Worm (Caenorhabditis elegans) whole organism, late embryonic: ENCODE data around the gene F19B2.7.

Experiments used
- C38D4.7 ChIP-seq: fragments of 200-800 bp; sonication (Bioruptor generic); optimal IDR thresholded peaks from 2 replicates; lab custom pipeline; 2018; ENCODE audit warnings: mild to moderate bottlenecking, missing genetic modification characterization, moderate library complexity, missing compliant biosample characterization
- F13H6.1 ChIP-seq: sonication (generic microtip); optimal IDR thresholded peaks from 2 replicates; lab custom pipeline; 2016; ENCODE audit warnings: missing genetic modification characterization, missing compliant biosample characterization
- K02D7.2 ChIP-seq: sonication (generic microtip); optimal IDR thresholded peaks from 2 replicates; lab custom pipeline; 2017; ENCODE audit warnings: mild to moderate bottlenecking, missing genetic modification characterization, missing compliant biosample characterization
- T23F11.4 ChIP-seq: fragments of 200-800 bp; sonication (Bioruptor generic); optimal IDR thresholded peaks from 2 replicates; lab custom pipeline; 2018; ENCODE audit warnings: mild to moderate bottlenecking, missing genetic modification characterization, missing compliant biosample characterization
- Y22D7AL.16 ChIP-seq: sonication (generic microtip); optimal IDR thresholded peaks from 2 replicates; lab custom pipeline; 2016; ENCODE audit warnings: missing genetic modification characterization, missing compliant biosample characterization
- ceh-14 ChIP-seq: sonication (generic microtip); optimal IDR thresholded peaks from 2 replicates; lab custom pipeline; 2016; ENCODE audit warnings: missing genotype, missing genetic modification characterization, missing compliant biosample characterization
- ceh-18 ChIP-seq: sonication (generic microtip); optimal IDR thresholded peaks from 2 replicates; lab custom pipeline; 2016; ENCODE audit warnings: missing genetic modification characterization, missing compliant biosample characterization
- ceh-19 ChIP-seq: fragments of 200-800 bp; sonication (Bioruptor generic); optimal IDR thresholded peaks from 2 replicates; lab custom pipeline; 2018; ENCODE audit warnings: mild to moderate bottlenecking, missing genetic modification characterization, missing compliant biosample characterization
- ceh-2 ChIP-seq: sonication (generic microtip); optimal IDR thresholded peaks from 2 replicates; lab custom pipeline; 2016; ENCODE audit warnings: missing genotype, missing genetic modification characterization, missing compliant biosample characterization
- ceh-24 ChIP-seq: sonication (generic microtip); optimal IDR thresholded peaks from 2 replicates; lab custom pipeline; 2016; ENCODE audit warnings: mild to moderate bottlenecking, missing genetic modification characterization, missing compliant biosample characterization
- ceh-45 ChIP-seq: fragments of 200-800 bp; sonication (Bioruptor generic); IDR thresholded peaks from 2 replicates; pipeline ENCODE4 v1.3.6; 2022; ENCODE audit warnings: missing genetic modification reagents, missing genetic modification characterization, missing compliant biosample characterization
- dmd-4 ChIP-seq: sonication (generic microtip); optimal IDR thresholded peaks from 2 replicates; lab custom pipeline; 2016; ENCODE audit warnings: borderline replicate concordance, missing genetic modification characterization, missing compliant biosample characterization
- dve-1 ChIP-seq: sonication (generic microtip); optimal IDR thresholded peaks from 2 replicates; lab custom pipeline; 2017; ENCODE audit warnings: antibody characterized with exemption, mild to moderate bottlenecking, missing genetic modification characterization, missing compliant biosample characterization
- elt-2 ChIP-seq: sonication (generic microtip); optimal IDR thresholded peaks from 2 replicates; lab custom pipeline; 2016; ENCODE audit warnings: missing genetic modification reagents, missing genetic modification characterization, missing compliant biosample characterization
- fkh-6 ChIP-seq: sonication (generic microtip); optimal IDR thresholded peaks from 2 replicates; lab custom pipeline; 2016; ENCODE audit warnings: missing genetic modification characterization, missing compliant biosample characterization
- gmeb-2 ChIP-seq: sonication (generic microtip); optimal IDR thresholded peaks from 2 replicates; lab custom pipeline; 2016; ENCODE audit warnings: missing genetic modification characterization, inconsistent platforms, missing compliant biosample characterization
- hlh-13 ChIP-seq: fragments of 200-800 bp; sonication (Bioruptor generic); optimal IDR thresholded peaks from 2 replicates; lab custom pipeline; 2018; ENCODE audit warnings: mild to moderate bottlenecking, missing genetic modification characterization, missing compliant biosample characterization
- hlh-15 ChIP-seq: sonication (generic microtip); optimal IDR thresholded peaks from 2 replicates; lab custom pipeline; 2016; ENCODE audit warnings: missing genetic modification characterization, missing compliant biosample characterization
- mec-3 ChIP-seq: sonication (generic microtip); optimal IDR thresholded peaks from 2 replicates; lab custom pipeline; 2016; ENCODE audit warnings: borderline replicate concordance, missing genetic modification characterization, missing compliant biosample characterization
- nhr-11 ChIP-seq: fragments of 150-350 bp; optimal IDR thresholded peaks from 2 replicates; lab custom pipeline; 2014; ENCODE audit warnings: missing biosample characterization, missing genetic modification characterization
- pag-3 ChIP-seq: sonication (generic microtip); optimal IDR thresholded peaks from 2 replicates; lab custom pipeline; 2016; ENCODE audit warnings: missing compliant biosample characterization, missing genetic modification characterization, borderline replicate concordance
- pha-4 ChIP-seq: fragments of 150-350 bp; optimal IDR thresholded peaks from 2 replicates; lab custom pipeline; 2018; ENCODE audit warnings: missing biosample characterization, missing genetic modification reagents, missing genetic modification characterization
- pqm-1 ChIP-seq: sonication (generic microtip); optimal IDR thresholded peaks from 2 replicates; lab custom pipeline; 2016; ENCODE audit warnings: missing genetic modification characterization, missing compliant biosample characterization
- ref-2 ChIP-seq: sonication (generic microtip); optimal IDR thresholded peaks from 2 replicates; lab custom pipeline; 2016; ENCODE audit warnings: missing genetic modification characterization, missing compliant biosample characterization
- sdc-2 ChIP-seq: sonication (generic microtip); optimal IDR thresholded peaks from 2 replicates; lab custom pipeline; 2016; ENCODE audit warnings: missing genotype, missing genetic modification characterization, missing compliant biosample characterization
- tbx-7 ChIP-seq: sonication (generic microtip); optimal IDR thresholded peaks from 2 replicates; lab custom pipeline; 2016; ENCODE audit warnings: missing genotype, missing genetic modification characterization, missing compliant biosample characterization
- unc-3 ChIP-seq, 2 experiments: fragments of 200-800 bp in 1 of 2; sonication (Bioruptor generic) in 1 of 2; sonication (generic microtip) in 1 of 2; conservative IDR thresholded peaks in 1 of 2; optimal IDR thresholded peaks in 1 of 2; 2 replicates each; pipeline versions ENCODE4 v1.3.6 to Lab custom; 2016 to 2022; ENCODE audit warnings: missing compliant biosample characterization in 2 of 2, missing genetic modification characterization in 2 of 2, missing genetic modification reagents in 1 of 2
- unc-42 ChIP-seq: sonication (generic microtip); optimal IDR thresholded peaks from 2 replicates; lab custom pipeline; 2016; ENCODE audit warnings: missing genotype, missing genetic modification characterization, missing compliant biosample characterization
- unc-55 ChIP-seq: sonication (generic microtip); optimal IDR thresholded peaks from 2 replicates; lab custom pipeline; 2017; ENCODE audit warnings: missing biosample characterization, missing genetic modification reagents, missing genetic modification characterization
- zip-5 ChIP-seq: sonication (generic microtip); optimal IDR thresholded peaks from 2 replicates; lab custom pipeline; 2016; ENCODE audit warnings: missing genetic modification characterization, missing compliant biosample characterization
- ztf-16 ChIP-seq: sonication (generic microtip); optimal IDR thresholded peaks from 2 replicates; lab custom pipeline; 2017; ENCODE audit warnings: missing genetic modification characterization, missing compliant biosample characterization

F19B2.7 gene

ce11 chrV:20162290-20163104 is 11.0 kb downstream of the F19B2.7 start:
- TF ChIP-seq fkh-6 (tag; lab: Kevin White, UChicago): no peak
- TF ChIP-seq ceh-2 (tag; lab: Kevin White, UChicago): no peak
- no peak for TF ChIP-seq ceh-14 (tag; lab: Kevin White, UChicago)
- no peak for TF ChIP-seq tbx-7 (tag; lab: Kevin White, UChicago)

ce11 chrV:20163105-20163449 is 11.5 kb downstream of the F19B2.7 start:
- TF ChIP-seq mec-3 (no peak), ceh-45 (no peak), nhr-11 (tag; lab: Kevin White, UChicago) (no peak), dmd-4 (tag; lab: Kevin White, UChicago) (no peak), ceh-14 (tag; lab: Kevin White, UChicago) (no peak), C38D4.7 (no peak), K02D7.2 (tag; lab: Kevin White, UChicago) (no peak)
- TF ChIP-seq, all 69 proteins: peak for 0

DNA sequence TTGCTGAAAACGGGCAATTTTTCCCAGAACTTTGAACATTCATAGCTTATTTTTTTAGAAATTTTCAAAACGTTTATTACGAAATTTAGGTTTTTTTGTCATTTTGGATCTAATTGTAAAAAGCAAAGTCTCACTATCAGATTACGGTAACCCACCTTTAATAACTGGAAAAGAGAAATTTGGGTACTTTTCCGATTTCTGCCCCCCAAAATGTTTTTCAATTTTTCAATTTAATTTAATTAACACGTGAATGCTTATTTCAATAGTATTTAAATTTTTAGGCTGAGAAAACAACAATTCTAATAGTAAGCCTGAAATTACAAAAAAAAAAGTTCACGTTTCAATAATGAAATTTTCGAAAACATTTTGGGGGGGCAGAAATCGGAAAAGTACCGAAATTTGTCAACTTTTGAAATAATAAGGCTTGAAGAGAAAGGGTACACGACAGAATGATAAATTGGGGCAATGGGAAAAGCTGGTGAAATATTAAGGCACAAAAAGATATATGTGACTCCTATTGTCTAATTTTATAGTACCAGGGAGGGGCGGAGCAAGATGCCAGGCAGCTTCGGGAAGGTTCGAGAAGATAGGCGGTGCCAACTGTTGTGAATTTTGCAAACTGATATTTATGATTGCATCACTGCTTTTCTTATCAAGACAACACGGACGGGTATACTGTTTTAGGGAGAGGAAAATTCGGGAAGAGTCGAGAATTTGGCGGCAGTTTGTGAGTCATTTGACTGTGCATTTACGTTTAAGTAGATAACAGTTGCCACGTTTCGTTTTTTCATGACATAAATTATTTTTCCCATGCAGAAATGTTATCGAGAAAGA is 12.7 kb downstream of the F19B2.7 start, which contains the start of gene F19B2.5:
TSS of gene F19B2.5 (minus strand) at position 107 of the 834 bp plus-strand sequence.
- TF ChIP-seq elt-2 (tag; lab: Kevin White, UChicago) (peak; percentile 69), dve-1 (tag; lab: Kevin White, UChicago) (no peak)
- TF ChIP-seq, all 69 proteins: peak for 1

ce11 chrV:20165808-20166207 is 14.3 kb downstream of the F19B2.7 start:
- TF ChIP-seq pha-4 (tag; lab: Kevin White, UChicago) (no peak), ceh-19 (GFP tag; lab: Kevin White, UChicago) (no peak), K02D7.2 (tag; lab: Kevin White, UChicago) (no peak), hlh-13 (no peak), unc-42 (tag; lab: Kevin White, UChicago) (no peak), zip-5 (tag; lab: Kevin White, UChicago) (no peak), ref-2 (tag; lab: Kevin White, UChicago) (no peak), pqm-1 (tag; lab: Kevin White, UChicago) (no peak), unc-3 (GFP tag; conservative IDR thresholded peaks at IDR 0.05; lab: Robert Waterston, UW) (no peak), unc-3 (tag; optimal IDR thresholded peaks at IDR 0.05; lab: Kevin White, UChicago) (no peak), hlh-15 (tag; lab: Kevin White, UChicago) (no peak), sdc-2 (tag; lab: Kevin White, UChicago) (no peak), ceh-18 (tag; lab: Kevin White, UChicago) (no peak), T23F11.4 (GFP tag; lab: Kevin White, UChicago) (no peak), ceh-2 (tag; lab: Kevin White, UChicago) (no peak), ceh-24 (tag; lab: Kevin White, UChicago) (no peak), gmeb-2 (tag; lab: Kevin White, UChicago) (no peak), unc-55 (no peak), Y22D7AL.16 (no peak), pag-3 (no peak)

ce11 chrV:20171941-20172340 is 20.4 kb downstream of the F19B2.7 start, which contains the start of gene srw-39:
Gene srw-39, minus strand, starts transcription at chrV:20172041.
- TF ChIP-seq sdc-2 (tag; lab: Kevin White, UChicago): no peak
- TF ChIP-seq ztf-16 (tag; lab: Kevin White, UChicago): no peak
- TF ChIP-seq F13H6.1 (tag; lab: Kevin White, UChicago): no peak
- no peak for TF ChIP-seq hlh-15 (tag; lab: Kevin White, UChicago)
